Worm (Caenorhabditis elegans): ENCODE data around the gene aqp-1.

The aqp-1 gene

ce11 chrII:7287140-7287539 lies 49.0 kb upstream of the aqp-1 start:
- TF ChIP-seq snpc-4 (tag; optimal IDR thresholded peaks at IDR 0.05), result no peak
- TF ChIP-seq aly-2 (tag; optimal IDR thresholded peaks at IDR 0.05), result no peak
- peak; percentile 49 for TF ChIP-seq elt-2 (tag; optimal IDR thresholded peaks at IDR 0.05)
- peak; percentile 6 for TF ChIP-seq nhr-43 (tag; optimal IDR thresholded peaks at IDR 0.05; ENCODE audit: poor library complexity, severe bottlenecking)
- TF ChIP-seq fkh-10 (GFP tag; optimal IDR thresholded peaks at IDR 0.05), result no peak

- TF ChIP-seq eor-1 (tag; optimal IDR thresholded peaks at IDR 0.05), result no peak
- TF ChIP-seq pha-4 (tag; optimal IDR thresholded peaks at IDR 0.05), result peak; percentile 67
These were observed 44.9 kb upstream of the aqp-1 start for ce11 chrII:7283063-7283462.

DNA sequence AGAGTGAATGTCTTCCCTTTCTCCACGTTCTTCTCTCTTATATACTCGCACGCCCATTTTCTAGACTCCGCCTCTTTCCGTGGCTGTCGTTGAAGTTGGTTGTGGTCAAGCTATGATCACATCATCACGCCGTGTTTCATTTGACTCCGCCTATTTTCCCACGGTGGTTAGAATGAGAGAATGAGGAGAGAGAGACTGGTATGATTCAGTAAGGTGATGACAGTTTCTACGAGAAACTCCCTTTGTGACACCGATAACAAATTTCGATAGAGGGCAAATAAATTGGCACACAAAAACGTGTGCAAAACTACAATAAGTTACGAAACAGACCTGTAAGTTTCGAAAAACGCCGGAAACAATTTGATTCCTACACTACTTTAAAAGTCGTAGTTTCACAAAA lies 42.4 kb upstream of the aqp-1 start:
- TF ChIP-seq nhr-23 (tag; optimal IDR thresholded peaks at IDR 0.05) (no peak), fos-1 (tag; optimal IDR thresholded peaks at IDR 0.05) (peak; percentile 20), elt-2 (tag; optimal IDR thresholded peaks at IDR 0.05) (peak; percentile 4), egl-5 (tag; optimal IDR thresholded peaks at IDR 0.05) (no peak), elt-1 (tag; optimal IDR thresholded peaks at IDR 0.05) (no peak), lin-39 (tag; optimal IDR thresholded peaks at IDR 0.05) (no peak)

- peak; percentile 23 for TF ChIP-seq nhr-23 (tag; optimal IDR thresholded peaks at IDR 0.05)
- TF ChIP-seq nhr-43 (tag; optimal IDR thresholded peaks at IDR 0.05; ENCODE audit: poor library complexity, severe bottlenecking), result peak; percentile 35
- no peak for TF ChIP-seq jun-1 (tag; optimal IDR thresholded peaks at IDR 0.05)
These were observed 41.7 kb upstream of the aqp-1 start for ce11 chrII:7279808-7280207.

DNA sequence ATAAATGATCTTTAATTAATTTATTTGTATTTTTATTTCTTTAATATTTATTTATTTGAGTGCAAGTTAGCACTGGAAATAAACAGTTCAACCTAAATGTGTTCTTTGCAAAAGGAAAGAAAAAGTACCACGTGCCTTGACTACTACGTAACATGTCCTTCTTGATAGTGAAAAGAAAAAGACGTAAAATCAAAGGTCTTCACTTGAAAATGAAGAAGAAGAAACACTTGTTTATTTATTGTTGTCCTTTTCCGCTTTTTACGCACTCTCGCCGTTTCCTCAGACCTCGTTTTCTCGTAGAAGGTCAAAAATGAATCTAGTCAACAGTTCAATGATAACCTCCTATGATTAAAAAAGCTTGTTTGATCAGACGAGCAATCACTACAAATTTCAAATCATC lies 39.8 kb upstream of the aqp-1 start:
- TF ChIP-seq ztf-4 (tag; optimal IDR thresholded peaks at IDR 0.05) (no peak), tbx-2 (tag; optimal IDR thresholded peaks at IDR 0.05) (no peak), nhr-23 (tag; optimal IDR thresholded peaks at IDR 0.05) (peak; percentile 29), ceh-16 (tag; optimal IDR thresholded peaks at IDR 0.05) (no peak), nhr-25 (tag; optimal IDR thresholded peaks at IDR 0.05) (peak; percentile 45), fkh-2 (tag; optimal IDR thresholded peaks at IDR 0.05) (no peak), elt-2 (tag; optimal IDR thresholded peaks at IDR 0.05) (no peak), nhr-43 (tag; optimal IDR thresholded peaks at IDR 0.05; ENCODE audit: poor library complexity, severe bottlenecking) (peak; percentile 55)

DNA sequence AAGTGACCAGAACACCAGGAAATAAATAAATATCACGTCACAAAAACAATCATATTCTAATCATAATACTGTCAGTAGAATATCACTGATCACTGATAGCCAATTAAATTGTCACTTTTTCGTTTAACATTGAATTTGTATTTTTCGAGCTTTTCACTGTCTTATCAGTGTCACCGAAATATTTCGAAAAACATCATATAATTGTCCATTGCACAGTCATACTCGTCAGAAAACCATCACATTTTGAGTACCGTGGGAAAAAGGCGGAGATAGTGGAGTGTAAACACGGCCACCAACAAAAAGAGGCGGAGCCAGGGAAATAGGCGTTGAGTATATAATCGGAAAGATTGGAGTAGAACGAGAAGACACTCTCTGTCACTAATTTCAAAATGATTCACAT lies 39.1 kb upstream of the aqp-1 start:
- TF ChIP-seq sea-2 (GFP tag; optimal IDR thresholded peaks at IDR 0.05), result no peak
- TF ChIP-seq lin-15B (tag; optimal IDR thresholded peaks at IDR 0.05), result no peak
- no peak for TF ChIP-seq ZK546.5 (tag; optimal IDR thresholded peaks at IDR 0.05)
- peak; percentile 52 for TF ChIP-seq pqm-1 (tag; optimal IDR thresholded peaks at IDR 0.05)
- TF ChIP-seq elt-2 (tag; optimal IDR thresholded peaks at IDR 0.05), result peak; percentile 80

DNA sequence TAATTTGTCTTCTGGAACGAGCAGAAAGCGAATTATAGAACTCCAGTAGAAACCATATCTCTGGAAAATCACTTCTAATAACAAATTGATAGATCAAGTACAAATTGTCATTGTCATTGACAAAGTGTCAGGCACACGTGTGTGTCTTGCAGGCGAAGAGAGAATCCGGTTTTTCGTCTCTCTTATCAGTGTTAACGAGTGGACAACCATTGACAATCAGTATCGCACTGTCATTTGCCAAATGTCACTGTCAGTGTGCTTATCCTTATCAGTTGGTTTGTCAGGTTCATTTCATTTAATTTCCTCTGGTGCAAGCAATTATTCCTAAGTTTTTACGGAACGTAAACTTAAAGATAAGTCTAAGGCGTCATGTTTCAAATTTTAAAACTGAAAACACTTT lies 35.4 kb upstream of the aqp-1 start:
- TF ChIP-seq elt-2 (tag; optimal IDR thresholded peaks at IDR 0.05), result peak; percentile 79
- TF ChIP-seq tbx-2 (tag; optimal IDR thresholded peaks at IDR 0.05), result no peak
- TF ChIP-seq egl-5 (tag; optimal IDR thresholded peaks at IDR 0.05), result no peak
- no peak for TF ChIP-seq ama-1 (optimal IDR thresholded peaks at IDR 0.05)
- TF ChIP-seq fkh-10 (GFP tag; optimal IDR thresholded peaks at IDR 0.05), result no peak
- no peak for TF ChIP-seq sea-2 (GFP tag; optimal IDR thresholded peaks at IDR 0.05)
- peak; percentile 50 for TF ChIP-seq pqm-1 (tag; optimal IDR thresholded peaks at IDR 0.05)
- no peak for TF ChIP-seq lin-15B (tag; optimal IDR thresholded peaks at IDR 0.05)
- no peak for TF ChIP-seq lin-39 (tag; optimal IDR thresholded peaks at IDR 0.05)
- TF ChIP-seq ceh-82 (tag; optimal IDR thresholded peaks at IDR 0.05), result no peak
- TF ChIP-seq mdl-1 (tag; optimal IDR thresholded peaks at IDR 0.05), result peak; percentile 3
- no peak for TF ChIP-seq fkh-2 (tag; optimal IDR thresholded peaks at IDR 0.05)
- TF ChIP-seq zag-1 (tag; optimal IDR thresholded peaks at IDR 0.05), result no peak
- no peak for TF ChIP-seq nfya-1 (tag; optimal IDR thresholded peaks at IDR 0.05; ENCODE audit: insufficient read depth)
- TF ChIP-seq elt-3 (tag; optimal IDR thresholded peaks at IDR 0.05), result peak in 1 of 3 experiments; percentile 41
- no peak for TF ChIP-seq nhr-67 (tag; optimal IDR thresholded peaks at IDR 0.05)
- peak; percentile 48 for TF ChIP-seq nhr-43 (tag; optimal IDR thresholded peaks at IDR 0.05; ENCODE audit: poor library complexity, severe bottlenecking)
- no peak for TF ChIP-seq nhr-28 (tag; optimal IDR thresholded peaks at IDR 0.05)
- TF ChIP-seq mml-1 (tag; optimal IDR thresholded peaks at IDR 0.05), result no peak
- TF ChIP-seq nhr-25 (tag; optimal IDR thresholded peaks at IDR 0.05), result peak; percentile 1
- TF ChIP-seq aly-2 (tag; optimal IDR thresholded peaks at IDR 0.05), result no peak
- peak; percentile 32 for TF ChIP-seq nhr-23 (tag; optimal IDR thresholded peaks at IDR 0.05)
- no peak for TF ChIP-seq daf-12 (tag; optimal IDR thresholded peaks at IDR 0.05)

All from whole organism, L3 larva.